Worm (Caenorhabditis elegans) whole organism, L2 larva: ENCODE results near the gene srh-39.

Experiments used
- R02D3.7 ChIP-seq: fragments of 150-350 bp; optimal IDR thresholded peaks from 2 replicates; lab custom pipeline; 2014; ENCODE audit warnings: missing biosample characterization, missing genetic modification characterization
- ama-1 ChIP-seq: fragments of 150-350 bp; optimal IDR thresholded peaks from 2 replicates; lab custom pipeline; 2018; ENCODE audit warnings: inconsistent platforms
- blmp-1 ChIP-seq: sonication (generic microtip); optimal IDR thresholded peaks from 2 replicates; lab custom pipeline; 2017; ENCODE audit warnings: missing genetic modification characterization, mild to moderate bottlenecking, missing compliant biosample characterization, antibody characterized with exemption, moderate library complexity; ENCODE audit not compliant: insufficient read depth
- ceh-82 ChIP-seq: fragments of 150-350 bp; optimal IDR thresholded peaks from 2 replicates; lab custom pipeline; 2014; ENCODE audit warnings: missing biosample characterization, missing genetic modification characterization
- elt-1 ChIP-seq: fragments of 150-350 bp; optimal IDR thresholded peaks from 2 replicates; lab custom pipeline; 2014; ENCODE audit warnings: missing biosample characterization, missing genetic modification characterization
- elt-3 ChIP-seq: sonication (generic microtip); optimal IDR thresholded peaks from 2 replicates; lab custom pipeline; 2017; ENCODE audit warnings: missing biosample characterization, missing genetic modification characterization
- fos-1 ChIP-seq: fragments of 150-350 bp; optimal IDR thresholded peaks from 2 replicates; lab custom pipeline; 2014; ENCODE audit warnings: missing biosample characterization, missing genetic modification characterization
- lsy-2 ChIP-seq, 2 experiments: fragments of 150-350 bp in 1 of 2; sonication (generic microtip) in 1 of 2; optimal IDR thresholded peaks; 2 replicates each; lab custom pipeline; 2014 to 2017; ENCODE audit warnings: missing biosample characterization in 2 of 2, missing genetic modification characterization in 2 of 2
- nhr-11 ChIP-seq: fragments of 150-350 bp; optimal IDR thresholded peaks from 2 replicates; lab custom pipeline; 2014; ENCODE audit warnings: missing biosample characterization, missing genetic modification characterization
- nhr-12 ChIP-seq: fragments of 150-350 bp; optimal IDR thresholded peaks from 2 replicates; lab custom pipeline; 2014; ENCODE audit warnings: missing biosample characterization, missing genetic modification characterization
- unc-39 ChIP-seq: fragments of 150-350 bp; optimal IDR thresholded peaks from 2 replicates; lab custom pipeline; 2014; ENCODE audit warnings: missing biosample characterization, missing genetic modification characterization
- unc-62 ChIP-seq: fragments of 150-350 bp; optimal IDR thresholded peaks from 2 replicates; lab custom pipeline; 2014; ENCODE audit warnings: missing biosample characterization, missing genetic modification reagents, missing genetic modification characterization
- ztf-11 ChIP-seq: sonication (generic microtip); optimal IDR thresholded peaks from 2 replicates; lab custom pipeline; 2017; ENCODE audit warnings: missing biosample characterization, missing genetic modification characterization

DNA sequence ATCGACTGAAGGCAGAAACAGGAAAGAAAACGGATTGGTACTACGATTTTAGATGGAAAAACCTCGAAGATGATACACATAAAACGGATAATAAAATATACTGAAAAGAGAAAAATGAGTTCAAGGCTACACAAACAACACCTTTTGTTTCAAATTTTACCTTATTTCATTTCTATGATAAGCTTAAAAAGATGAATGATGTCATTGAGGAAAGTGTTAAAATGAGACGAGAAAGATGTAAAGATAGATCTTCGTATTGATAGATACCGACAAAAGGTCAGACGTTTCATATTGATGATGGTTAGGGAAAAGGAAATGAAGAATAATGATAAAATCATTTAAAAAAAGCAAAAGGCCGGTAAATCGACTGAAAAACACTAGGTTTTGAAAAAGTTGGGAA, 24.2 kb upstream of the srh-39 start:
- no peak for TF ChIP-seq lsy-2 (tag; optimal IDR thresholded peaks at IDR 0.05; lab: Kevin White, UChicago)
- TF ChIP-seq ztf-11 = no peak
- no peak for TF ChIP-seq elt-3 (tag; lab: Kevin White, UChicago)
- TF ChIP-seq blmp-1 = no peak
- no peak for TF ChIP-seq nhr-11 (tag; lab: Kevin White, UChicago)
- TF ChIP-seq ama-1 = no peak
- TF ChIP-seq R02D3.7 = no peak
- no peak for TF ChIP-seq unc-39 (tag; lab: Kevin White, UChicago)
- TF ChIP-seq ceh-82 = no peak
- TF ChIP-seq nhr-12 = no peak
- no peak for TF ChIP-seq unc-62
- peak; percentile 20 for TF ChIP-seq fos-1
- TF ChIP-seq elt-1 (tag; lab: Kevin White, UChicago) = no peak
